Worm (Caenorhabditis elegans) whole organism, L3 larva: ENCODE results near the gene exos-9.

Experiments used
- R02D3.7 ChIP-seq: fragments of 150-350 bp; optimal IDR thresholded peaks from 2 replicates; lab custom pipeline; 2014; ENCODE audit warnings: missing biosample characterization, missing genetic modification characterization
- aly-2 ChIP-seq: fragments of 150-350 bp; optimal IDR thresholded peaks from 2 replicates; lab custom pipeline; 2014; ENCODE audit warnings: missing biosample characterization, missing genetic modification characterization
- ama-1 ChIP-seq: fragments of 150-350 bp; optimal IDR thresholded peaks from 2 replicates; lab custom pipeline; 2018
- ceh-16 ChIP-seq: sonication (generic microtip); optimal IDR thresholded peaks from 2 replicates; lab custom pipeline; 2017; ENCODE audit warnings: missing biosample characterization, missing genetic modification characterization
- ceh-28 ChIP-seq: fragments of 150-350 bp; optimal IDR thresholded peaks from 2 replicates; lab custom pipeline; 2014; ENCODE audit warnings: missing biosample characterization, missing genetic modification reagents, missing genetic modification characterization
- ceh-9 ChIP-seq: sonication (generic microtip); optimal IDR thresholded peaks from 2 replicates; lab custom pipeline; 2018; ENCODE audit warnings: missing biosample characterization, missing genetic modification characterization
- daf-12 ChIP-seq: fragments of 150-350 bp; optimal IDR thresholded peaks from 2 replicates; lab custom pipeline; 2014; ENCODE audit warnings: missing biosample characterization, missing genetic modification reagents, missing genetic modification characterization
- egl-27 ChIP-seq: sonication (generic microtip); optimal IDR thresholded peaks from 4 replicates; lab custom pipeline; 2017; ENCODE audit warnings: missing biosample characterization, missing genetic modification reagents, missing genetic modification characterization
- egl-5 ChIP-seq: fragments of 150-350 bp; optimal IDR thresholded peaks from 2 replicates; lab custom pipeline; 2017; ENCODE audit warnings: missing biosample characterization, missing genetic modification reagents, missing genetic modification characterization, inconsistent platforms
- elt-1 ChIP-seq: fragments of 150-350 bp; optimal IDR thresholded peaks from 2 replicates; lab custom pipeline; 2014; ENCODE audit warnings: missing biosample characterization, missing genetic modification characterization
- elt-2 ChIP-seq: sonication (generic microtip); optimal IDR thresholded peaks from 2 replicates; lab custom pipeline; 2016; ENCODE audit warnings: missing genetic modification reagents, mild to moderate bottlenecking, missing genetic modification characterization, missing compliant biosample characterization
- elt-3 ChIP-seq, 3 experiments: fragments of 150-350 bp in 1 of 3; sonication (generic microtip) in 2 of 3; optimal IDR thresholded peaks; 2 replicates in 2 of 3; 4 replicates in 1 of 3; lab custom pipeline; 2014 to 2017; ENCODE audit warnings: missing biosample characterization in 3 of 3, missing genetic modification characterization in 3 of 3
- eor-1 ChIP-seq, 2 experiments: fragments of 150-350 bp; optimal IDR thresholded peaks; 2 replicates each; lab custom pipeline; 2014 to 2018; ENCODE audit warnings: missing biosample characterization in 2 of 2, missing genetic modification characterization in 2 of 2
- fkh-10 ChIP-seq: sonication (generic microtip); optimal IDR thresholded peaks from 2 replicates; lab custom pipeline; 2017; ENCODE audit warnings: missing biosample characterization, missing genetic modification reagents, missing genetic modification characterization
- fkh-2 ChIP-seq: fragments of 150-350 bp; optimal IDR thresholded peaks from 2 replicates; lab custom pipeline; 2014; ENCODE audit warnings: missing biosample characterization, missing genetic modification reagents, missing genetic modification characterization
- fos-1 ChIP-seq: fragments of 150-350 bp; optimal IDR thresholded peaks from 2 replicates; lab custom pipeline; 2014; ENCODE audit warnings: missing biosample characterization, missing genetic modification characterization
- hmg-11 ChIP-seq: sonication (generic microtip); optimal IDR thresholded peaks from 2 replicates; lab custom pipeline; 2016; ENCODE audit warnings: missing genetic modification characterization, missing compliant biosample characterization
- jun-1 ChIP-seq: fragments of 150-350 bp; optimal IDR thresholded peaks from 2 replicates; lab custom pipeline; 2014; ENCODE audit warnings: missing biosample characterization, missing genetic modification reagents, missing genetic modification characterization
- lin-15B ChIP-seq: fragments of 150-350 bp; optimal IDR thresholded peaks from 2 replicates; lab custom pipeline; 2014; ENCODE audit warnings: missing biosample characterization, missing genetic modification characterization
- lin-39 ChIP-seq: fragments of 150-350 bp; optimal IDR thresholded peaks from 2 replicates; lab custom pipeline; 2018; ENCODE audit warnings: missing biosample characterization, missing genetic modification reagents, missing genetic modification characterization
- mdl-1 ChIP-seq: fragments of 150-350 bp; optimal IDR thresholded peaks from 2 replicates; lab custom pipeline; 2014; ENCODE audit warnings: missing biosample characterization, missing genetic modification characterization
- nfya-1 ChIP-seq: sonication (generic microtip); optimal IDR thresholded peaks from 2 replicates; lab custom pipeline; 2017; ENCODE audit warnings: missing genetic modification characterization, mild to moderate bottlenecking, missing compliant biosample characterization, antibody characterized with exemption, moderate library complexity; ENCODE audit not compliant: insufficient read depth
- nhr-11 ChIP-seq: fragments of 150-350 bp; optimal IDR thresholded peaks from 2 replicates; lab custom pipeline; 2014; ENCODE audit warnings: missing biosample characterization, missing genetic modification characterization
- nhr-12 ChIP-seq: fragments of 150-350 bp; optimal IDR thresholded peaks from 2 replicates; lab custom pipeline; 2014; ENCODE audit warnings: missing biosample characterization, missing genetic modification characterization
- nhr-23 ChIP-seq: fragments of 150-350 bp; optimal IDR thresholded peaks from 2 replicates; lab custom pipeline; 2014; ENCODE audit warnings: missing biosample characterization, missing genetic modification reagents, missing genetic modification characterization
- nhr-237 ChIP-seq: fragments of 150-350 bp; optimal IDR thresholded peaks from 2 replicates; lab custom pipeline; 2014; ENCODE audit warnings: missing biosample characterization, missing genetic modification characterization
- nhr-25 ChIP-seq: sonication (generic microtip); optimal IDR thresholded peaks from 2 replicates; lab custom pipeline; 2017; ENCODE audit warnings: missing biosample characterization, missing genetic modification characterization
- nhr-28 ChIP-seq: fragments of 150-350 bp; optimal IDR thresholded peaks from 2 replicates; lab custom pipeline; 2014; ENCODE audit warnings: missing biosample characterization, missing genetic modification characterization
- nhr-43 ChIP-seq: sonication (generic microtip); optimal IDR thresholded peaks from 2 replicates; lab custom pipeline; 2016; ENCODE audit warnings: mild to moderate bottlenecking, missing genetic modification characterization, missing compliant biosample characterization; ENCODE audit not compliant: poor library complexity, severe bottlenecking
- nhr-67 ChIP-seq: fragments of 150-350 bp; optimal IDR thresholded peaks from 2 replicates; lab custom pipeline; 2014; ENCODE audit warnings: missing biosample characterization, missing genetic modification characterization
- nhr-76 ChIP-seq: fragments of 150-350 bp; sonication (generic microtip); optimal IDR thresholded peaks from 5 replicates; lab custom pipeline; 2014; ENCODE audit warnings: missing biosample characterization, missing genetic modification characterization
- nhr-77 ChIP-seq: fragments of 150-350 bp; optimal IDR thresholded peaks from 2 replicates; lab custom pipeline; 2014; ENCODE audit warnings: missing biosample characterization, missing genetic modification characterization
- pha-4 ChIP-seq: fragments of 150-350 bp; optimal IDR thresholded peaks from 2 replicates; lab custom pipeline; 2014; ENCODE audit warnings: missing biosample characterization, missing genetic modification reagents, missing genetic modification characterization
- pqm-1 ChIP-seq: fragments of 150-350 bp; optimal IDR thresholded peaks from 2 replicates; lab custom pipeline; 2017; ENCODE audit warnings: missing biosample characterization, missing genetic modification characterization, inconsistent platforms
- snpc-4 ChIP-seq: fragments of 150-350 bp; optimal IDR thresholded peaks from 2 replicates; lab custom pipeline; 2014; ENCODE audit warnings: missing biosample characterization, missing genetic modification characterization
- unc-39 ChIP-seq: sonication (generic microtip); optimal IDR thresholded peaks from 4 replicates; lab custom pipeline; 2017; ENCODE audit warnings: missing biosample characterization, missing genetic modification characterization
- unc-62 ChIP-seq: fragments of 150-350 bp; sonication (generic microtip); optimal IDR thresholded peaks from 4 replicates; lab custom pipeline; 2014; ENCODE audit warnings: missing biosample characterization, missing genetic modification reagents, missing genetic modification characterization
- zag-1 ChIP-seq: fragments of 150-350 bp; optimal IDR thresholded peaks from 2 replicates; lab custom pipeline; 2014; ENCODE audit warnings: missing biosample characterization, missing genetic modification characterization

The exos-9 gene

DNA sequence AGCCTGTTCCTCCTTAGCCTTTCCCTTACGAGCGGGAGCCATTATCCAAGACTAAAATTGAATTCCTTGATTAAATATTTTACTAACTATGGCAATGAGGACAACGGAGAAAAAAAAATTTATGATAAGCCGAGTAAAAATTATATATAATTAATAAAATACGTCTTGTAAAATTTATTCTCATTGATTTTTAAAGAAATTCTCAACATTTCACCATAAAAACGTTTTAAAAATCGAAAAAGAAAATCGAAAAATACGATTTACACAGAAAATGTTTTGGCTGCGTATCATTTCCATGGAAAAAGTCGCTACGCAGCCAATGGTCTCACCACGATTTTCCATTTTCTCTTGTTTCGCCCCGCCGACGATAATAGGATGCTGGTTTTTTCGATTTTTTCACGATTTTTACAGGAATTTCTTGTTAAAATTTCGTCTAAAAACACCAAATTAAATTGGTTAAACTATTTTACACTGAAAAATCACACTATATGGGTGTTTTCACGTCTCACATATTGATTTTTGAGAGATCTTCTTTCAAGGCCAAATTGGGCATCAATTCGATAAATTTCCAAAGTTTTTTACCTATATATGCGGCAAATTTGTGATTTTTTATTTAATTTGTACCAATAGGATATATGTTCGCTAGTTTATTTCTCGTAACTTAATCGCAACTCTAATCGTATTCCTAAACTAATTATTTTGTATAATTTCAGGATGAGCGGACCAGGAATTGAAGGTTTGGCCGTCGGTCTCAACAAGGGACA, 18.2 kb downstream of the exos-9 start, which contains the start of the genes rps-14 and rpl-36 (continued):
- TF ChIP-seq nhr-23 (peak; percentile 94), elt-1 (tag; lab: Kevin White, UChicago) (peak; percentile 33)

DNA sequence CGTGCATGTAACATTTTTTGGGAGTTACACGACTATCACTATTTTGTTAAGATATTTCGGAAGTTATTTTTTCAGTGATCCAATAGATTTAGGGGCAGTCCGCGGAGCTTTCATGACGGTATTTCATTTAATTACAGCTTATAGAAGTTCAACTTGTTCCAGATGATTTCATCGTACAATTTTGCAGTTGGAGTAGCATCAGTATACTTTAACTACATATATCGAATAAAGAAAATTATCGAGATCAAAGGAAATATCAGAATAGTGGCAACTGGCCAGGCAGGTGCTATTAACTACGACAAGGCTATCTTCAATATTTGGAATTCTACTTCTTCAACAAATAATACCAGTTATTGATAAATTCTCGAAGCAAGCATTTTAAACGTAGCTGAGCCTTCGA, 19.4 kb downstream of the exos-9 start:
- TF ChIP-seq nhr-25 (no peak), unc-39 (tag; lab: Kevin White, UChicago) (no peak), nhr-11 (tag; lab: Kevin White, UChicago) (no peak), ceh-9 (no peak)

DNA sequence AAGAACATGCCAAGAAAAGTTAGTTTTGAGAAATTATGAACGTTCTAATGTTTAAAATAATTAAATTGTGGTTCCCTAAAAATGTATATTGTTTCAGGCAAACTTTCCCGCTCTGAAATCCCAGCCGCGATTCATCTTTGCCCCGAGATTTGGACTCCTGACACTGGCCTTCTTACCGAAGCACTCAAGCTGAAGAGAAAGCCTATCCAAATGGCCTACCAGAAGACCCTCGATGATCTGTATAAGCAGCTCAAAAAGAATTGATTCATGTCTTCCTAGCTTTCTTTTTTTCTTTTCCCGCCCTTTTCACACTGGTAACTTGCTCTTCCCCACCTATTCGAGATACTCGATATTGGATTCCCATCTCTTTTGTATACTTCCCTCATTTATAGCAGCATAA, 27.8 kb downstream of the exos-9 start:
- TF ChIP-seq mdl-1 (tag; lab: Kevin White, UChicago) (no peak), fkh-10 (GFP tag; lab: Kevin White, UChicago) (no peak), R02D3.7 (tag; lab: Kevin White, UChicago) (no peak), nhr-28 (tag; lab: Kevin White, UChicago) (no peak)

DNA sequence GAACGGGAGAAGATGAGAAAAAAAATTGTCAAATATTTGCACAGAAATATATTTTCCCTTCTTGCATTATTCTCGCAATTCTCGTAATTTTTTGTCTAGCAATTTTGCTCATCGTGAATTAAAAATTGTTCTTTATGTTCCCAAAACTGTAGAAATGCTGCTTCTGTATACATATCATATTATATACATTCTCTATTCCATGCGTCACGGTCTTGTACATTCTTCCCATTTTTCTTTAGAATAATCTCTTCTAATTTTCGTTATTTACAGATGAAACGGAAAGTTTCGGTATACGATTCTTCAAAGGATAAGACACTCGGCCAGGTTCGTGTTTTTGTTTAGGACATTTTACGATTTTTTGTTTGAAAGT, 30.3 kb downstream of the exos-9 start, which contains the start of gene acs-4:
Gene acs-4, plus strand, starts transcription at position 271 of the 370 bp plus-strand sequence.
- TF ChIP-seq nhr-28 (tag; lab: Kevin White, UChicago) (no peak), unc-39 (tag; lab: Kevin White, UChicago) (no peak), nhr-43 (tag; lab: Kevin White, UChicago) (no peak), R02D3.7 (tag; lab: Kevin White, UChicago) (no peak), nhr-76 (no peak), elt-2 (tag; lab: Kevin White, UChicago) (no peak), egl-5 (no peak)
- TF ChIP-seq, all 47 proteins: peak for 0

DNA sequence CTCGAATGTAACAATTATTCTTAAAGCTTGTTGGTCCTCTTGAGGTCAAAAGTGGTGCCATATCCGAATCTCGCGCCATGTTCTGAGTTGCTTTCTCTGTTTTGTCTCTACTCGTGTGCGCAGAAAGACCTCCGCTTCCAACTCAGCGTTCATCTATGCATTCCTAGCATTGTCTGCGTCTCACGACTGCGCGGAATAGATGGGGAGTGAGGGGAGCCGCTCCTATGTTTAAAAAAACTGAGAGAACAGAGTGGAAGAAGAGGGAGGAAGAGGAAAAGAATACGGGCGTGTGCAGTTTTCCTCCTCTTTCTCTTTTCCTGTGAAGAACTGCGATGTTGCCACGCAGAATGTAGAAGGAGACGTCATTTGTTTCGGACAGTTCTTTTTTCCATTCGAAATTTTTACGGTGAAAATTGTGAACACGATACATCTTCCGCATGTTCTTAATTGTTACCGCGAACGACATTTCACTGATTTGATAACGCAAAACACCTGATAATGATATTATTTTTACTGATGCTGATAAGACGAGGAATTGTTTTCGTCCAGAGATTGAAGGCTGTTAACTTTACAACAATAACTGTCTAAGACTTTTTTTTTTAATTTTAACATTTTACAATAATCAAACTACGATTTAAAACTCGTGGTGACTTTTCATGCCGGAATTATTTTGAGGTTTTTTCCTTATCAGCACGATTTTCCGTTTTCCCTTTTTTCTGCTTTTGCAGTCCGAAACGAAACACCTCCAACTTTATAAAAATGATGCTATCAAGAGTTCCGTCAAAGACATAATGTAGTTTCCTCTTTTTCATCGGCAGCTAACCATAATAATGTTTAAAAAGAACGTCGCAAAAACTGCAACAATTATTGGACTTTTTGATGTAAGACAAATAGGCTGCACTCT, 31.0 kb downstream of the exos-9 start:
- TF ChIP-seq fkh-10 (GFP tag; lab: Kevin White, UChicago) (peak; percentile 23), egl-5 (no peak), nhr-77 (no peak), nfya-1 (tag; lab: Kevin White, UChicago) (peak; percentile 77), elt-3 (tag; optimal IDR thresholded peaks at IDR 0.05; lab: Kevin White, UChicago) (no peak), pha-4 (tag; lab: Kevin White, UChicago) (peak; percentile 51), pqm-1 (tag; lab: Kevin White, UChicago) (peak; percentile 65), lin-39 (peak; percentile 68), lin-15B (tag; lab: Kevin White, UChicago) (peak; percentile 74), hmg-11 (tag; lab: Kevin White, UChicago) (peak; percentile 91), elt-2 (tag; lab: Kevin White, UChicago) (peak; percentile 91), egl-27 (tag; lab: Kevin White, UChicago) (peak; percentile 54), eor-1 (tag; optimal IDR thresholded peaks at IDR 0.05; lab: Kevin White, UChicago) (no peak), nhr-12 (tag; lab: Kevin White, UChicago) (no peak)

DNA sequence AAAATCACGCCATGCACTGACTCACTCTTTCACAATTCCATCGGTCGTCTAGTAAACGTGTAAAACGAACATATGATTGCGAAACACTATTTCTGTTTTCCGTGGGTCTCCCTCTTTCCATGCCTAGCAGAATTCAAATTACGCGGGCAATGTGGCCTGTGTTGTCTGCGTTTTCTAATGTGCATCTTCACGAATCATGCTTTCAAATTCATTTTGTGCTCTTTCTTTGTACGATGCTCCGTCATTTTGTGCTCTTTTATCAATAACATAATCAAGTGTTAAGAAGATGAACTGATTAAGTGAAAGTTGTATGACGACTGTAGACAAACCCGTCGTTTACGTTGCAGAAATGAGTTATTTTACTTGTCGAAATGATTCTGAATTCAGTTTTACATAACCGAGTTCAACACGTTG, 32.0 kb downstream of the exos-9 start:
- TF ChIP-seq ceh-28 (tag; lab: Kevin White, UChicago) (peak; percentile 38), ceh-9 (no peak), zag-1 (no peak), snpc-4 (peak; percentile 37), pha-4 (tag; lab: Kevin White, UChicago) (peak; percentile 70), fkh-10 (GFP tag; lab: Kevin White, UChicago) (no peak), jun-1 (peak; percentile 82), nhr-11 (tag; lab: Kevin White, UChicago) (no peak), nhr-237 (tag; lab: Kevin White, UChicago) (no peak), egl-27 (tag; lab: Kevin White, UChicago) (no peak), nhr-67 (tag; lab: Kevin White, UChicago) (no peak), nhr-25 (no peak), lin-39 (peak; percentile 5), aly-2 (no peak), lin-15B (tag; lab: Kevin White, UChicago) (peak; percentile 42), unc-62 (GFP tag; lab: Kevin White, UChicago) (no peak), egl-5 (peak; percentile 44), unc-39 (tag; lab: Kevin White, UChicago) (no peak), ceh-16 (tag; lab: Kevin White, UChicago) (no peak), fos-1 (tag; lab: Kevin White, UChicago) (peak; percentile 18), ama-1 (lab: Kevin White, UChicago) (no peak), hmg-11 (tag; lab: Kevin White, UChicago) (no peak), daf-12 (tag; lab: Kevin White, UChicago) (no peak), nhr-43 (tag; lab: Kevin White, UChicago) (no peak), fkh-2 (no peak)
